Comparison of ENCODE assay signal across 2 fruit fly cellular contexts in the genomic region with DNA sequence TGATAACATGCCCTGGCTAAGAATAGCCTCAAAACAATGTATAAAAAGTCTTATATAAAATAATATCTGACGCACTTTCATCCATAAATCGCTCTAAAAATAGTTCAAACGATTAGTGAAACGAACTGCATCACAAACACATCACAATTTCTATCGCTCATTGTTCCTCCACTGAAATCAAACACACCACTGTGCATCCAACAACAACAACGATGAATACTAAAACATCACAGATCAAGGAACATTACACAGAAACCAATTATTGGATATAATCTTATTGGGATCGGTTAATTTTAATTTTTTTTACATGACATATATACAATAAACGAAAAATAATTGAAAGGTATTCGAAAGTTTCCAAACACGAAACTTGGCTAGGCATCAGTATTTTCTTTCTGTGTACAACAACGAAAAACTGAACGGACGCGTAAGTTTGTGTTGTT.
TF ChIP-seq lines count a peak whose summit lies in the region.

No protein-coding gene starts in this region.

TF ChIP-seq in whole organism, embryonic, 481 proteins besides CTCF, POLR2A, EP300 and RAD21 (continued from another document and continues in another):
- TF ChIP-seq CG10462 (GFP tag; optimal IDR thresholded peaks at IDR 0.05; lab: Kevin White, UChicago) (no peak), ftz-f1 (GFP tag; optimal IDR thresholded peaks at IDR 0.05; lab: Kevin White, UChicago) (no peak), Six4 (GFP tag; optimal IDR thresholded peaks at IDR 0.05; lab: Kevin White, UChicago) (peak; percentile 73), CG1792 (GFP tag; optimal IDR thresholded peaks at IDR 0.05; lab: Kevin White, UChicago) (peak; percentile 72), grn (GFP tag; optimal IDR thresholded peaks at IDR 0.05; lab: Kevin White, UChicago) (peak; percentile 18), CG11696 (GFP tag; IDR thresholded peaks at IDR 0.05; lab: Robert Waterston, UW) (no peak; the same call in 1 of the 2 replicates), Atf3 (GFP tag; optimal IDR thresholded peaks at IDR 0.05; lab: Kevin White, UChicago) (peak; percentile 48), Atf6 (GFP tag; IDR thresholded peaks at IDR 0.05; lab: Robert Waterston, UW) (peak; percentile 65; the same call in 1 of the 2 replicates), CG3995 (GFP tag; optimal IDR thresholded peaks at IDR 0.05; lab: Kevin White, UChicago) (no peak), Rx (GFP tag; IDR thresholded peaks at IDR 0.05; lab: Robert Waterston, UW) (no peak), Aef1 (GFP tag; IDR thresholded peaks at IDR 0.05; lab: Robert Waterston, UW) (no peak; the same call in 1 of the 3 replicates), fd3F (GFP tag; optimal IDR thresholded peaks at IDR 0.05; lab: Kevin White, UChicago) (peak; percentile 61), CG8924 (tag; optimal IDR thresholded peaks at IDR 0.05; lab: Kevin White, UChicago) (peak; percentile 81), bsh (GFP tag; optimal IDR thresholded peaks at IDR 0.05; lab: Kevin White, UChicago) (peak in 1 of 2 experiments; percentile 92), CG12744 (GFP tag; optimal IDR thresholded peaks at IDR 0.05; lab: Kevin White, UChicago) (peak; percentile 31), trh (GFP tag; optimal IDR thresholded peaks at IDR 0.05; lab: Kevin White, UChicago) (peak; percentile 13), tx (GFP tag; optimal IDR thresholded peaks at IDR 0.05; lab: Kevin White, UChicago) (peak; percentile 69), eyg (GFP tag; optimal IDR thresholded peaks at IDR 0.05; lab: Kevin White, UChicago) (peak; percentile 63), CG14441 (GFP tag; IDR thresholded peaks at IDR 0.05; lab: Robert Waterston, UW) (peak; percentile 80), CG6272 (GFP tag; IDR thresholded peaks at IDR 0.05; lab: Robert Waterston, UW) (no peak), ro (GFP tag; IDR thresholded peaks at IDR 0.05; lab: Robert Waterston, UW) (peak; percentile 55; the same call in 1 of the 2 replicates), kah (GFP tag; optimal IDR thresholded peaks at IDR 0.05; lab: Kevin White, UChicago) (peak; percentile 36), CG31441 (GFP tag; IDR thresholded peaks at IDR 0.05; lab: Robert Waterston, UW) (peak; percentile 86), CG9437 (GFP tag; optimal IDR thresholded peaks at IDR 0.05; lab: Kevin White, UChicago) (peak; percentile 77), abd-A (tag; optimal IDR thresholded peaks at IDR 0.05; lab: Kevin White, UChicago) (no peak), stwl (tag; optimal IDR thresholded peaks at IDR 0.05; lab: Kevin White, UChicago) (peak; percentile 8), Mes4 (GFP tag; optimal IDR thresholded peaks at IDR 0.05; lab: Kevin White, UChicago) (peak; percentile 38), Sry-β (GFP tag; optimal IDR thresholded peaks at IDR 0.05; lab: Kevin White, UChicago) (peak; percentile 4), CG1603 (tag; optimal IDR thresholded peaks at IDR 0.05; lab: Kevin White, UChicago) (peak; percentile 77), PHDP (tag; optimal IDR thresholded peaks at IDR 0.05; lab: Kevin White, UChicago) (peak; percentile 84), CG9932 (GFP tag; IDR thresholded peaks at IDR 0.05; lab: Robert Waterston, UW) (no peak; the same call in none of the 2 replicates), CG10366 (GFP tag; IDR thresholded peaks at IDR 0.05; lab: Robert Waterston, UW) (peak; percentile 86), wor (GFP tag; IDR thresholded peaks at IDR 0.05; lab: Robert Waterston, UW) (peak; percentile 74; the same call in 1 of the 2 replicates), CG9817 (tag; optimal IDR thresholded peaks at IDR 0.05; lab: Kevin White, UChicago) (peak; percentile 68), sisA (GFP tag; IDR thresholded peaks at IDR 0.05; lab: Robert Waterston, UW) (peak; percentile 81; the same call in 1 of the 2 replicates), CG14965 (GFP tag; optimal IDR thresholded peaks at IDR 0.05; lab: Kevin White, UChicago; ENCODE audit: borderline replicate concordance) (no peak), zf30C (GFP tag; optimal IDR thresholded peaks at IDR 0.05; lab: Kevin White, UChicago) (peak; percentile 56), CG9797 (GFP tag; optimal IDR thresholded peaks at IDR 0.05; lab: Kevin White, UChicago) (no peak), CG9609 (GFP tag; optimal IDR thresholded peaks at IDR 0.05; lab: Kevin White, UChicago) (peak; percentile 60), fd96Cb (tag; optimal IDR thresholded peaks at IDR 0.05; lab: Kevin White, UChicago) (peak; percentile 84), CG17829 (tag; optimal IDR thresholded peaks at IDR 0.05; lab: Kevin White, UChicago) (peak; percentile 86), NK7.1 (GFP tag; optimal IDR thresholded peaks at IDR 0.05; lab: Kevin White, UChicago) (peak; percentile 60), sim (GFP tag; IDR thresholded peaks at IDR 0.05; lab: Robert Waterston, UW) (peak; percentile 60; the same call in 1 of the 2 replicates), CG7271 (tag; optimal IDR thresholded peaks at IDR 0.05; lab: Kevin White, UChicago) (peak; percentile 39), da (GFP tag; optimal IDR thresholded peaks at IDR 0.05; lab: Kevin White, UChicago) (peak; percentile 19), her (GFP tag; optimal IDR thresholded peaks at IDR 0.05; lab: Kevin White, UChicago) (no peak), pfk (GFP tag; optimal IDR thresholded peaks at IDR 0.05; lab: Kevin White, UChicago) (no peak), CG18262 (tag; optimal IDR thresholded peaks at IDR 0.05; lab: Kevin White, UChicago) (peak; percentile 88), B-H2 (GFP tag; optimal IDR thresholded peaks at IDR 0.05; lab: Kevin White, UChicago) (no peak), CG15514 (GFP tag; optimal IDR thresholded peaks at IDR 0.05; lab: Kevin White, UChicago) (peak; percentile 43), jing (GFP tag; optimal IDR thresholded peaks at IDR 0.05; lab: Kevin White, UChicago) (peak; percentile 63), CG34422 (GFP tag; IDR thresholded peaks at IDR 0.05; lab: Robert Waterston, UW) (no peak; the same call in 2 of the 3 replicates), ttk (GFP tag; IDR thresholded peaks at IDR 0.05; lab: Robert Waterston, UW) (peak; percentile 73; the same call in 1 of the 2 replicates), chn (GFP tag; optimal IDR thresholded peaks at IDR 0.05; lab: Kevin White, UChicago) (peak; percentile 71), esg (GFP tag; conservative IDR thresholded peaks at IDR 0.05; lab: Robert Waterston, UW) (peak; percentile 66), Hmx (GFP tag; optimal IDR thresholded peaks at IDR 0.05; lab: Kevin White, UChicago) (peak; percentile 64), bowl (GFP tag; IDR thresholded peaks at IDR 0.05; lab: Robert Waterston, UW) (0 out of 2 replicates have a peak, but pooled peaks have one; percentile 43), CG7372 (GFP tag; IDR thresholded peaks at IDR 0.05; lab: Robert Waterston, UW) (peak; percentile 45), Dip3 (GFP tag; optimal IDR thresholded peaks at IDR 0.05; lab: Kevin White, UChicago) (peak; percentile 64), Antp (GFP tag; optimal IDR thresholded peaks at IDR 0.05; lab: Kevin White, UChicago) (peak; percentile 19), nau (GFP tag; optimal IDR thresholded peaks at IDR 0.05; lab: Kevin White, UChicago) (peak; percentile 13)

TF ChIP-seq in whole organism, prepupa, 60 proteins besides CTCF, POLR2A, EP300 and RAD21 (continued from another document):
- TF ChIP-seq CG11762 (GFP tag; optimal IDR thresholded peaks at IDR 0.05; lab: Kevin White, UChicago; ENCODE audit: insufficient read depth) (peak; percentile 10), topi (GFP tag; optimal IDR thresholded peaks at IDR 0.05; lab: Kevin White, UChicago) (no peak), vri (GFP tag; optimal IDR thresholded peaks at IDR 0.05; lab: Kevin White, UChicago) (no peak), CG7368 (GFP tag; optimal IDR thresholded peaks at IDR 0.05; lab: Kevin White, UChicago) (no peak), Sox15 (GFP tag; optimal IDR thresholded peaks at IDR 0.05; lab: Kevin White, UChicago) (no peak), eg (GFP tag; IDR thresholded peaks at IDR 0.05; lab: Robert Waterston, UW) (no peak; the same call in 2 of the 3 replicates), CG15336 (GFP tag; IDR thresholded peaks at IDR 0.05; lab: Robert Waterston, UW) (peak; percentile 83), spab (GFP tag; optimal IDR thresholded peaks at IDR 0.05; lab: Kevin White, UChicago) (no peak), net (GFP tag; optimal IDR thresholded peaks at IDR 0.05; lab: Kevin White, UChicago) (peak; percentile 22), Hr4 (GFP tag; optimal IDR thresholded peaks at IDR 0.05; lab: Kevin White, UChicago) (peak; percentile 79), fkh (GFP tag; optimal IDR thresholded peaks at IDR 0.05; lab: Kevin White, UChicago) (no peak), fd85E (GFP tag; optimal IDR thresholded peaks at IDR 0.05; lab: Kevin White, UChicago) (no peak), CG6163 (GFP tag; IDR thresholded peaks at IDR 0.05; lab: Robert Waterston, UW) (no peak), CG10631 (GFP tag; optimal IDR thresholded peaks at IDR 0.05; lab: Kevin White, UChicago) (no peak), dac (GFP tag; optimal IDR thresholded peaks at IDR 0.05; lab: Kevin White, UChicago) (no peak), ss (GFP tag; optimal IDR thresholded peaks at IDR 0.05; lab: Kevin White, UChicago) (no peak), CG8319 (GFP tag; optimal IDR thresholded peaks at IDR 0.05; lab: Kevin White, UChicago) (no peak), CG6808 (GFP tag; optimal IDR thresholded peaks at IDR 0.05; lab: Kevin White, UChicago) (no peak), Eip75B (GFP tag; optimal IDR thresholded peaks at IDR 0.05; lab: Kevin White, UChicago) (no peak), CG1621 (tag; optimal IDR thresholded peaks at IDR 0.05; lab: Kevin White, UChicago) (no peak), CG11294 (GFP tag; IDR thresholded peaks at IDR 0.05; lab: Robert Waterston, UW) (0 out of 2 replicates have a peak, but pooled peaks have one; percentile 51), CG6792 (GFP tag; optimal IDR thresholded peaks at IDR 0.05; lab: Kevin White, UChicago) (no peak), Sox14 (GFP tag; optimal IDR thresholded peaks at IDR 0.05; lab: Kevin White, UChicago) (peak; percentile 44), fd59A (GFP tag; optimal IDR thresholded peaks at IDR 0.05; lab: Kevin White, UChicago) (no peak), Eip93F (GFP tag; optimal IDR thresholded peaks at IDR 0.05; lab: Kevin White, UChicago) (no peak), CG9139 (GFP tag; optimal IDR thresholded peaks at IDR 0.05; lab: Kevin White, UChicago) (no peak), CG6854 (GFP tag; optimal IDR thresholded peaks at IDR 0.05; lab: Kevin White, UChicago) (no peak), CG3032 (tag; optimal IDR thresholded peaks at IDR 0.05; lab: Kevin White, UChicago) (no peak), Hr39 (GFP tag; optimal IDR thresholded peaks at IDR 0.05; lab: Kevin White, UChicago) (peak; percentile 36), Met (GFP tag; optimal IDR thresholded peaks at IDR 0.05; lab: Kevin White, UChicago) (peak; percentile 22), CG31627 (GFP tag; optimal IDR thresholded peaks at IDR 0.05; lab: Kevin White, UChicago) (peak; percentile 3), OdsH (GFP tag; optimal IDR thresholded peaks at IDR 0.05; lab: Kevin White, UChicago) (peak; percentile 53), Blimp-1 (GFP tag; optimal IDR thresholded peaks at IDR 0.05; lab: Kevin White, UChicago) (no peak), CG11902 (GFP tag; optimal IDR thresholded peaks at IDR 0.05; lab: Kevin White, UChicago) (no peak), Ets21C (GFP tag; optimal IDR thresholded peaks at IDR 0.05; lab: Kevin White, UChicago) (no peak), Hr38 (GFP tag; optimal IDR thresholded peaks at IDR 0.05; lab: Kevin White, UChicago) (no peak), CG4318 (GFP tag; optimal IDR thresholded peaks at IDR 0.05; lab: Kevin White, UChicago) (peak; percentile 58), Sox102F (GFP tag; optimal IDR thresholded peaks at IDR 0.05; lab: Kevin White, UChicago) (peak; percentile 29), Gug (GFP tag; IDR thresholded peaks at IDR 0.05; lab: Robert Waterston, UW) (peak; percentile 70), esn (GFP tag; optimal IDR thresholded peaks at IDR 0.05; lab: Kevin White, UChicago) (peak; percentile 28)
